Fruit fly (Drosophila melanogaster): ENCODE measurements around the gene CG10301.
A peak's percentile ranks its signal among the peaks of the same experiment; 100 is the strongest.

DNA sequence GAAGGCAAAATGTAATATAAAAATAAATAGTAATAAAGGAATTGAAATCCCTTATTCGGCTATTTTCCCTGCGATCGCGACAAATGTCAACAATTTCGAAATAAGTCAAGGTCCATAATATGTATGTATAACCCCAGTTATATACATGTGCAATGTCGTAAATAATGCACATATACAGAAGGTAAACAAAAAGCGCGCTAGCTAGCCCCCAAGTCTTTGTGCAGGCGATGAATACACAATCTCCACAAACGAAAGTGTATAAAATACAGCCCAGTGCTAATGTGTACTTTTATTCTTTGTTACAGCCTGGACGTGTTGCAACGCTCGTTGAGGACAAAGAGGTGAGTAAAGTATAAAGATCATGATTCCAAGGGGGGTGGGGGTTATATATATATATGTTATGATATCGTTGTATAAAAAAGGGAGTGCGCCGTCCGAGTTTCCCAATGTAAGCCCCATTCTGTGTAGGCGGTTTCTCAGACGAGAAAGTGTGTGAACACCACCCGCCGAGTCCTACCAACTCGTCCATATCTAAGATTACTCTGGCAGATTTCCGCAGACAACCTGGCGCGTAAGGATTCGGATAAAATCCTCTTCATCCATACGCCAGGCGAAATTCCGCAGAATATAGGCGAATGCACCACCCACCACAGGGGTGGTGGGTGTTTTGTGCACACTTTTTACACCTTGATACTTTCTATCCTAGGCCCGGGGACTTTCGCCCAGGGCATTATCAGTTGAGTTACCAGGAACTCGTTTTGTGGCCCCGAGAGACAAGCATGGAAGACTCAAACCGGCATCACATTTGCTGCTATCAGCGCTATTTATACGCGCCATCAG lies 19.9 kb downstream of the CG10301 start:
- TF ChIP-seq Hnf4 (GFP tag; optimal IDR thresholded peaks at IDR 0.05) (peak; percentile 2), h (GFP tag; optimal IDR thresholded peaks at IDR 0.05) (peak; percentile 40), OdsH (GFP tag; optimal IDR thresholded peaks at IDR 0.05) (no peak), sage (GFP tag; optimal IDR thresholded peaks at IDR 0.05) (no peak), fru (GFP tag; optimal IDR thresholded peaks at IDR 0.05) (peak; percentile 14), dmrt93B (GFP tag; optimal IDR thresholded peaks at IDR 0.05) (no peak), Rel (GFP tag; optimal IDR thresholded peaks at IDR 0.05) (no peak), Rel (tag; optimal IDR thresholded peaks at IDR 0.05) (peak; percentile 5), Dfd (GFP tag; optimal IDR thresholded peaks at IDR 0.05) (no peak), CG32264 (GFP tag; optimal IDR thresholded peaks at IDR 0.05) (no peak), ey (GFP tag; optimal IDR thresholded peaks at IDR 0.05) (no peak), usp (GFP tag; optimal IDR thresholded peaks at IDR 0.05) (no peak), HLH106 (tag; optimal IDR thresholded peaks at IDR 0.05) (peak; percentile 8), tai (GFP tag; optimal IDR thresholded peaks at IDR 0.05) (no peak)
